Worm (Caenorhabditis elegans) whole organism, early embryonic: ENCODE measurements around the gene dop-6.

Source experiments
- B0310.2 ChIP-seq: sonication (generic microtip); optimal IDR thresholded peaks from 2 replicates; lab custom pipeline; 2016; ENCODE audit warnings: mild to moderate bottlenecking, missing genetic modification characterization, missing compliant biosample characterization
- F13C5.2 ChIP-seq: sonication (generic microtip); optimal IDR thresholded peaks from 2 replicates; lab custom pipeline; 2017; ENCODE audit warnings: mild to moderate bottlenecking, missing genetic modification characterization, inconsistent platforms, missing compliant biosample characterization
- aly-1 ChIP-seq: sonication (generic microtip); optimal IDR thresholded peaks from 2 replicates; lab custom pipeline; 2016; ENCODE audit warnings: missing genetic modification characterization, missing compliant biosample characterization
- ama-1 ChIP-seq: fragments of 150-350 bp; optimal IDR thresholded peaks from 2 replicates; lab custom pipeline; 2014
- ceh-13 ChIP-seq: fragments of 200-800 bp; sonication (Bioruptor generic); optimal IDR thresholded peaks from 2 replicates; lab custom pipeline; 2018; ENCODE audit warnings: mild to moderate bottlenecking, missing genetic modification characterization, missing compliant biosample characterization
- ceh-36 ChIP-seq: sonication (generic microtip); optimal IDR thresholded peaks from 2 replicates; lab custom pipeline; 2016; ENCODE audit warnings: missing genetic modification characterization, inconsistent platforms, missing compliant biosample characterization
- ets-7 ChIP-seq: sonication (generic microtip); optimal IDR thresholded peaks from 2 replicates; lab custom pipeline; 2016; ENCODE audit warnings: missing genotype, missing genetic modification characterization, missing compliant biosample characterization
- flt-1 ChIP-seq: fragments of 200-800 bp; sonication (Bioruptor generic); IDR thresholded peaks from 2 replicates; pipeline ENCODE4 v1.3.6; 2022; ENCODE audit warnings: missing genetic modification characterization, missing compliant biosample characterization
- hmbx-1 ChIP-seq: sonication (generic microtip); optimal IDR thresholded peaks from 2 replicates; lab custom pipeline; 2016; ENCODE audit warnings: mild to moderate bottlenecking, missing genetic modification characterization, missing compliant biosample characterization
- hmg-4 ChIP-seq: fragments of 200-800 bp; sonication (Bioruptor generic); optimal IDR thresholded peaks from 2 replicates; lab custom pipeline; 2018; ENCODE audit warnings: mild to moderate bottlenecking, missing genetic modification characterization, missing compliant biosample characterization
- hnd-1 ChIP-seq: sonication (generic microtip); optimal IDR thresholded peaks from 2 replicates; lab custom pipeline; 2016; ENCODE audit warnings: missing genetic modification characterization, missing compliant biosample characterization
- pes-1 ChIP-seq: fragments of 200-800 bp; sonication (Bioruptor generic); IDR thresholded peaks from 2 replicates; pipeline ENCODE4 v1.3.6; 2022; ENCODE audit warnings: missing genetic modification reagents, missing genetic modification characterization, missing compliant biosample characterization
- scrt-1 ChIP-seq: fragments of 200-800 bp; sonication (Bioruptor generic); IDR thresholded peaks from 2 replicates; pipeline ENCODE4 v1.3.6; 2022; ENCODE audit warnings: missing genetic modification characterization, missing compliant biosample characterization
- sea-1 ChIP-seq: fragments of 200-800 bp; sonication (Bioruptor generic); conservative IDR thresholded peaks from 2 replicates; pipeline ENCODE4 v1.3.6; 2022; ENCODE audit warnings: missing genetic modification characterization, missing compliant biosample characterization
- tbx-11 ChIP-seq: fragments of 200-800 bp; sonication (Bioruptor generic); IDR thresholded peaks from 2 replicates; pipeline ENCODE4 v1.3.6; 2022; ENCODE audit warnings: missing genetic modification characterization, missing compliant biosample characterization
- tbx-37 ChIP-seq: fragments of 200-800 bp; sonication (Bioruptor generic); conservative IDR thresholded peaks from 2 replicates; pipeline ENCODE4 v1.3.6; 2022; ENCODE audit warnings: missing genetic modification reagents, missing genetic modification characterization, missing compliant biosample characterization
- tra-4 ChIP-seq: sonication (generic microtip); optimal IDR thresholded peaks from 2 replicates; lab custom pipeline; 2017; ENCODE audit warnings: missing genetic modification characterization, missing compliant biosample characterization

Gene dop-6

DNA sequence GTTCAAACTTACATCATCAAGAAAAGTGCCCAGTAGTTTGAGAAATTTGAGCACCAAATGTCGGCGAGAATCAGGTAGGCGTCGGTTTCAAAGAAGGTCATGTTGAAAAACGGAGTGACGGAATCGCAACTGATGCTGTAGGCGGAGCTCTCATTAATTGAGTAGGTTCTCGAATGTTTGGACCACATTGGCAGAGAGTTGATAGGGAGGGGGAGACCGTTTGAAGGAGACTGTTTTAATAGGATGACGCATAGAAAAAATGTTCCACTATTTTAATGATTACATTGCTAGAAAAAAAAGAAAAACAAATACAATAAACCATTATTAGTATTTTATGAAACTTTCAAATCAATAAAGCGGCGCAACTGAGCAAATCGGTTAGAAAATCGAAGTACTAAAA is 42.5 kb downstream of the dop-6 start, which contains the start of gene F14H12.17:
Gene F14H12.17 (minus strand): TSS at position 101 of the 400 bp plus-strand sequence.
- TF ChIP-seq ceh-36 (tag; lab: Kevin White, UChicago) (no peak), sea-1 (GFP tag; lab: Robert Waterston, UW) (no peak), aly-1 (tag; lab: Kevin White, UChicago) (no peak), F13C5.2 (tag; lab: Kevin White, UChicago) (no peak), hmbx-1 (tag; lab: Kevin White, UChicago) (no peak), flt-1 (GFP tag; lab: Robert Waterston, UW) (no peak), ceh-13 (GFP tag; lab: Kevin White, UChicago) (no peak), hmg-4 (GFP tag; lab: Kevin White, UChicago) (no peak), tbx-37 (no peak), pes-1 (GFP tag; lab: Robert Waterston, UW) (no peak), ama-1 (no peak), ets-7 (tag; lab: Kevin White, UChicago) (no peak), scrt-1 (GFP tag; lab: Robert Waterston, UW) (no peak), B0310.2 (tag; lab: Kevin White, UChicago) (no peak)

DNA sequence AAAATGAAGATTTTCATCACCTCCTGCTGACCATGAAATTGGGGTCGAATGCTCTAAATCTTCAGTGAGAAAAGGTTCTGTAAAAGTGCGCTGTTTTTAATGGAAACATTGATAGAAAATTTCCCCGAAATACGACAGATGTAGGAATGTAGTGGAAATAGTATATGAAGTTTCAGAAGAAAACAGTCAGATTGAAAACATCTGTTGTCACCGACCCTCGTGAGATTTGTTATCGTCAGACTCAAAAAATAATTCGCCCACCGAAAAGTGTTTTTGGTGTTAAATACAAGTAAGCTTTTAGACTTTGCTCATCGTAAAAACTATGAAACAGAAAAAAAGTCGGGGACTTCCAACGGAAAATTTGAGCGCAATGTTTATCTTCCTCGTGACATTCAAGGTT is 44.2 kb downstream of the dop-6 start, which contains the start of gene F14H12.8:
Gene F14H12.8 (minus strand): TSS at position 101 of the 400 bp plus-strand sequence.
- no peak for TF ChIP-seq ets-7 (tag; lab: Kevin White, UChicago)
- TF ChIP-seq ceh-13 (GFP tag; lab: Kevin White, UChicago) = no peak
- TF ChIP-seq scrt-1 (GFP tag; lab: Robert Waterston, UW) = no peak

DNA sequence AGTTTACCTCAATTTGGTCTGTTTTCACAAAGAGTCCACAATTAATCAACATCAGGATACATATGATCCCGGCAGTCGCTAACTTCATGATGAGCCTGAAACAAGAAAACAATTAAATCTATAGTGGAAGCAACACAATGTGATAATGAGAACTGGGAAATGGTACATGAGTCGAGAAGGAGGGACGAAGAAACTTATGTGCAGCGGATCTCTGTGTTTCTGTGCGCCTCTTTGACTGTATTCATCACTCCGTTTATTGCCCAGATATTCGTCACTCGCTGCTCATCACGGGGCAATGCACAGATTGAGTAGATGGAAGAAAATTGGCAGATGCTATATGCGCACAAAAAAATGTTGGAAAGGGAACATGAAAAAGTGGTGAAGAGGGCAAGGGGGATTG is 45.6 kb downstream of the dop-6 start, which contains the start of gene R160.3:
Gene R160.3 (minus strand): TSS at position 101 of the 400 bp plus-strand sequence.
- no peak for TF ChIP-seq ama-1
- TF ChIP-seq tbx-37 = no peak
- TF ChIP-seq ceh-36 (tag; lab: Kevin White, UChicago) = no peak
- TF ChIP-seq tbx-11 (GFP tag; lab: Robert Waterston, UW) = no peak
- TF ChIP-seq ceh-13 (GFP tag; lab: Kevin White, UChicago) = no peak
- TF ChIP-seq tra-4 (tag; lab: Kevin White, UChicago) = no peak
- TF ChIP-seq hnd-1 (tag; lab: Kevin White, UChicago) = no peak
- TF ChIP-seq B0310.2 (tag; lab: Kevin White, UChicago) = no peak
- no peak for TF ChIP-seq hmg-4 (GFP tag; lab: Kevin White, UChicago)
- TF ChIP-seq scrt-1 (GFP tag; lab: Robert Waterston, UW) = no peak
- no peak for TF ChIP-seq F13C5.2 (tag; lab: Kevin White, UChicago)
- TF ChIP-seq hmbx-1 (tag; lab: Kevin White, UChicago) = no peak
- no peak for TF ChIP-seq pes-1 (GFP tag; lab: Robert Waterston, UW)
- no peak for TF ChIP-seq sea-1 (GFP tag; lab: Robert Waterston, UW)

DNA sequence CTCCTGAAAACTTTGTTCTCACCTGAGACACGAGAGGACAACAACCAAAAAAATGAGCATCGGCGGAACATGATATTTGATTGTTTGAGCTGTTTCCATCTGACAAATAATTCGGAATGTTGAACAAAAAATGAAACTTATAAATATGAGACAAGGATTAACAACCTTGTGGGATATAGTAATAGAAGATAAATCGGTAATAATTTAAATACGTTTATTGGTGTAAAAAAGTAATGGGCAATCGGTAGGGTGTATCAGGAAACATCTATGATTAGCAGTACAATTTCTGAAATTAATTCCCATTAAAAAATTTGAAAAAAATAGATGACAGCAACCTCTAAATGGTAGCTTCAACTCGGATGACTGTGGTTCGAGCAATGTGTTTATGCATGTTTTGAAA is 46.8 kb downstream of the dop-6 start, which contains the start of gene R160.10:
Gene R160.10 (minus strand): TSS at position 101 of the 400 bp plus-strand sequence.
- TF ChIP-seq flt-1 (GFP tag; lab: Robert Waterston, UW) = no peak
- TF ChIP-seq tra-4 (tag; lab: Kevin White, UChicago) = no peak
- no peak for TF ChIP-seq ets-7 (tag; lab: Kevin White, UChicago)
- no peak for TF ChIP-seq scrt-1 (GFP tag; lab: Robert Waterston, UW)
- TF ChIP-seq ceh-36 (tag; lab: Kevin White, UChicago) = no peak
- no peak for TF ChIP-seq ceh-13 (GFP tag; lab: Kevin White, UChicago)
- TF ChIP-seq hmg-4 (GFP tag; lab: Kevin White, UChicago) = no peak
- TF ChIP-seq ama-1 = no peak

DNA sequence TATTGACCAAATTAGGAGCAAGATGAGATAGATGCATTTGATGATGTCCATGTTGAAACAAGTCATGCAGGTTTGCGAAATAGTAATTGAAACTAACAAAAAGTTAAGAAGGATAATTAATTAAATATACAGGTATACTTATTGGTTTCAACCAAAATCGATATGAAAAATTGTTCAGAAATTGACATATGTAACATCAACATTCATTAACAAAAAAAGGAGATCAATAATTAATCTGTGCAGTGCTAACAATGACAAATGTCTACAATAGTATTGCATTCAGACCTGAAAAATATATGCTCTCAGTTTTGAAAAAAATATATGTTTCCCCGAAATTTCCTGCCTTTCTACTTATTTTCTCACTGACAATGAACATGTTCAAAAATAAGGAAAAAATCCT is 48.1 kb downstream of the dop-6 start, which contains the start of gene R160.4:
Gene R160.4 (minus strand): TSS at position 101 of the 400 bp plus-strand sequence.
- no peak for TF ChIP-seq ets-7 (tag; lab: Kevin White, UChicago)
- TF ChIP-seq pes-1 (GFP tag; lab: Robert Waterston, UW) = no peak
- TF ChIP-seq B0310.2 (tag; lab: Kevin White, UChicago) = no peak
- no peak for TF ChIP-seq F13C5.2 (tag; lab: Kevin White, UChicago)
- TF ChIP-seq sea-1 (GFP tag; lab: Robert Waterston, UW) = no peak
- no peak for TF ChIP-seq flt-1 (GFP tag; lab: Robert Waterston, UW)
- TF ChIP-seq hnd-1 (tag; lab: Kevin White, UChicago) = no peak
- TF ChIP-seq tbx-37 = no peak
- no peak for TF ChIP-seq hmg-4 (GFP tag; lab: Kevin White, UChicago)
- no peak for TF ChIP-seq hmbx-1 (tag; lab: Kevin White, UChicago)
- TF ChIP-seq scrt-1 (GFP tag; lab: Robert Waterston, UW) = no peak
- TF ChIP-seq ceh-36 (tag; lab: Kevin White, UChicago) = no peak
- no peak for TF ChIP-seq tra-4 (tag; lab: Kevin White, UChicago)
- no peak for TF ChIP-seq ceh-13 (GFP tag; lab: Kevin White, UChicago)
- no peak for TF ChIP-seq ama-1

DNA sequence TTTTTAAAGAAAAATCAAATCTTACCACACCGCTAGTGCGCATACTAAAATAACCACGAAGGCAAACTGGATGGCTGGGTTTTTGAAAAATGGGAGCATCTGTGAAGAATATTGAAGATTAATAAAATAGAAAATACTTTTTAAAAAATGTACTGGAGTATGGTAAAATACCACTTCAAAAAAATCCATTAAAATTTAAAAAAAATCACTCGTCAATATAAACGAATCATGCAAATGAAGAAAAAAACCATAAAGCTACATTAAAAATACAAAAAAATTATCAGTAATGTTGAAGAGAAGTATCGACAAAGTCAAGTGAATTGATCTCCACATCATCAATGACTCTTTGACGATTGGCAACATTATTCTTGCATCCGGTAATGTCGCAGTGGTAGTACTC is 50.1 kb downstream of the dop-6 start, which contains the start of gene R160.5:
Gene R160.5 (minus strand): TSS at position 101 of the 400 bp plus-strand sequence.
- TF ChIP-seq hnd-1 (tag; lab: Kevin White, UChicago) = no peak
- TF ChIP-seq aly-1 (tag; lab: Kevin White, UChicago) = no peak
- no peak for TF ChIP-seq hmg-4 (GFP tag; lab: Kevin White, UChicago)
- TF ChIP-seq tbx-11 (GFP tag; lab: Robert Waterston, UW) = no peak
- no peak for TF ChIP-seq ceh-36 (tag; lab: Kevin White, UChicago)
- no peak for TF ChIP-seq tra-4 (tag; lab: Kevin White, UChicago)
- TF ChIP-seq F13C5.2 (tag; lab: Kevin White, UChicago) = no peak

DNA sequence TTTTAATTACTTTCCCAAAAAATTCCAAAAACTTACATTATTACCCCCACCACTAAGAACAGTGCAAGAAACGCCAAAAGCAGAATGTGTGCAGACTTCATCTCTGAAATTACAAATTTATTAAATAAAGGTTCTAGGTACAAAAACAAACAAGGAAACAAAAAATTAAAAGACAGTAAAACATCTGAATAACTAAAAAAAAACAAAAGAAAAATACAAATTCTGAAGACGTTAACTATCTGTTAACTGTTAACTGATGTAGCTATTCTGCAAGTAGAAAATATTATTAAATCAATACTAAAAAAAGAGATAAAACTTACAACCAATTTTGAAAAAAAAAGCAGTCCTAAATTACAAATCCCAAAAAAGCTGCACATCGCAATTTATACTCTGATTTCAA is 50.8 kb downstream of the dop-6 start, which contains the start of gene R160.13:
Gene R160.13 (minus strand): TSS at position 101 of the 400 bp plus-strand sequence.
- TF ChIP-seq pes-1 (GFP tag; lab: Robert Waterston, UW) (no peak), F13C5.2 (tag; lab: Kevin White, UChicago) (no peak), ets-7 (tag; lab: Kevin White, UChicago) (no peak), scrt-1 (GFP tag; lab: Robert Waterston, UW) (no peak), flt-1 (GFP tag; lab: Robert Waterston, UW) (no peak), hnd-1 (tag; lab: Kevin White, UChicago) (no peak), ceh-13 (GFP tag; lab: Kevin White, UChicago) (no peak), tbx-11 (GFP tag; lab: Robert Waterston, UW) (no peak), B0310.2 (tag; lab: Kevin White, UChicago) (no peak), hmbx-1 (tag; lab: Kevin White, UChicago) (no peak), hmg-4 (GFP tag; lab: Kevin White, UChicago) (no peak), ceh-36 (tag; lab: Kevin White, UChicago) (no peak), aly-1 (tag; lab: Kevin White, UChicago) (no peak), tra-4 (tag; lab: Kevin White, UChicago) (no peak)
